Worm (Caenorhabditis elegans) whole organism, early embryonic: ENCODE measurements around the gene K02E10.5.

Experiments
- B0310.2 ChIP-seq: sonication (generic microtip); optimal IDR thresholded peaks from 2 replicates; lab custom pipeline; 2016; ENCODE audit warnings: mild to moderate bottlenecking, missing genetic modification characterization, missing compliant biosample characterization
- F13C5.2 ChIP-seq: sonication (generic microtip); optimal IDR thresholded peaks from 2 replicates; lab custom pipeline; 2017; ENCODE audit warnings: mild to moderate bottlenecking, missing genetic modification characterization, inconsistent platforms, missing compliant biosample characterization
- aly-1 ChIP-seq: sonication (generic microtip); optimal IDR thresholded peaks from 2 replicates; lab custom pipeline; 2016; ENCODE audit warnings: missing genetic modification characterization, missing compliant biosample characterization
- ama-1 ChIP-seq: fragments of 150-350 bp; optimal IDR thresholded peaks from 2 replicates; lab custom pipeline; 2014
- ceh-13 ChIP-seq: fragments of 200-800 bp; sonication (Bioruptor generic); optimal IDR thresholded peaks from 2 replicates; lab custom pipeline; 2018; ENCODE audit warnings: mild to moderate bottlenecking, missing genetic modification characterization, missing compliant biosample characterization
- ceh-36 ChIP-seq: sonication (generic microtip); optimal IDR thresholded peaks from 2 replicates; lab custom pipeline; 2016; ENCODE audit warnings: missing genetic modification characterization, inconsistent platforms, missing compliant biosample characterization
- ets-7 ChIP-seq: sonication (generic microtip); optimal IDR thresholded peaks from 2 replicates; lab custom pipeline; 2016; ENCODE audit warnings: missing genotype, missing genetic modification characterization, missing compliant biosample characterization
- flt-1 ChIP-seq: fragments of 200-800 bp; sonication (Bioruptor generic); IDR thresholded peaks from 2 replicates; pipeline ENCODE4 v1.3.6; 2022; ENCODE audit warnings: missing genetic modification characterization, missing compliant biosample characterization
- hmbx-1 ChIP-seq: sonication (generic microtip); optimal IDR thresholded peaks from 2 replicates; lab custom pipeline; 2016; ENCODE audit warnings: mild to moderate bottlenecking, missing genetic modification characterization, missing compliant biosample characterization
- hmg-4 ChIP-seq: fragments of 200-800 bp; sonication (Bioruptor generic); optimal IDR thresholded peaks from 2 replicates; lab custom pipeline; 2018; ENCODE audit warnings: mild to moderate bottlenecking, missing genetic modification characterization, missing compliant biosample characterization
- hnd-1 ChIP-seq: sonication (generic microtip); optimal IDR thresholded peaks from 2 replicates; lab custom pipeline; 2016; ENCODE audit warnings: missing genetic modification characterization, missing compliant biosample characterization
- pes-1 ChIP-seq: fragments of 200-800 bp; sonication (Bioruptor generic); IDR thresholded peaks from 2 replicates; pipeline ENCODE4 v1.3.6; 2022; ENCODE audit warnings: missing genetic modification reagents, missing genetic modification characterization, missing compliant biosample characterization
- scrt-1 ChIP-seq: fragments of 200-800 bp; sonication (Bioruptor generic); IDR thresholded peaks from 2 replicates; pipeline ENCODE4 v1.3.6; 2022; ENCODE audit warnings: missing genetic modification characterization, missing compliant biosample characterization
- sea-1 ChIP-seq: fragments of 200-800 bp; sonication (Bioruptor generic); conservative IDR thresholded peaks from 2 replicates; pipeline ENCODE4 v1.3.6; 2022; ENCODE audit warnings: missing genetic modification characterization, missing compliant biosample characterization
- tbx-11 ChIP-seq: fragments of 200-800 bp; sonication (Bioruptor generic); IDR thresholded peaks from 2 replicates; pipeline ENCODE4 v1.3.6; 2022; ENCODE audit warnings: missing genetic modification characterization, missing compliant biosample characterization
- tbx-37 ChIP-seq: fragments of 200-800 bp; sonication (Bioruptor generic); conservative IDR thresholded peaks from 2 replicates; pipeline ENCODE4 v1.3.6; 2022; ENCODE audit warnings: missing genetic modification reagents, missing genetic modification characterization, missing compliant biosample characterization
- tra-4 ChIP-seq: sonication (generic microtip); optimal IDR thresholded peaks from 2 replicates; lab custom pipeline; 2017; ENCODE audit warnings: missing genetic modification characterization, missing compliant biosample characterization

The K02E10.5 gene

DNA sequence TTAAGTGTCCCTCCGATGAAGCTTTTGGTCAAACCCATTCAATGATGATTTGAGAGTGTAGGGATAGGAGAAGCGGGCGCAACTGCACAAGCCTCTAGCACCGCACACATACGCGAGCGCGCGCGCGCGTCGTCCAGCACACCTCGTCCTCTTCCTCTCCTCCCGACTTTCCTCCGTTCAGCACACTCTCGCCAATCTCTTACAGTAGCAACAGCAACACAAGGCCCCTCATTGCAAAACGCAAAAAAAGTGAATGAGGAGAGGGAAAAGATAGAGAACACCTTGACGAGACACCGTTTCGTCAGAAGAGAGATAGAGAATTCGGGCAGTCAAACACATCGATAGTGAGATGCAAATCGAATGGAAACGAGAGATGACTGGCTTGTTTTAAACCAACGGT is 46.3 kb downstream of the K02E10.5 start:
- TF ChIP-seq aly-1 (tag; lab: Kevin White, UChicago) (peak; percentile 15), scrt-1 (GFP tag; lab: Robert Waterston, UW) (0 out of 2 replicates have a peak, but pooled peaks have one; percentile 26), hmg-4 (GFP tag; lab: Kevin White, UChicago) (peak; percentile 91), B0310.2 (tag; lab: Kevin White, UChicago) (peak; percentile 6), tbx-37 (GFP tag; lab: Robert Waterston, UW) (no peak), hnd-1 (tag; lab: Kevin White, UChicago) (no peak)

DNA sequence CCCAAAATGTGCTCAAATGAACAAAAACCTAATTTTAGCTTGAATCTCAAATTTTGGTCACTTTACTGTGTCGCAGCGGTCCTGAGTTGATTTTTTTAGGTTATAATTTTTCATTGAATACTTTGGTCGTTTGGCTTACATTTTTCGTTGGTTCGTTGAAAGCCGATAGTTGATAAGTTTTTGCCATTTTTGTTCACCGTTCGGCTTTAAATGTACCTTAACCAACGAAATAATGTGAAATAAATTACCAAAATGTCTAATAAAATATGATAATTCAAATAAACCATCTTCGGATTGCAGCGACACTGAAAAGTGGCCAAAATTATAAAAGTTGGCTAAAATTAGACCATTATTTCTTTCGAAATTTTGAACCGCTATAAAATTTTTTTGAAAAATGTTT is 48.4 kb downstream of the K02E10.5 start:
- no peak for TF ChIP-seq hmg-4 (GFP tag; lab: Kevin White, UChicago)
- no peak for TF ChIP-seq sea-1 (GFP tag; lab: Robert Waterston, UW)
- no peak for TF ChIP-seq hnd-1 (tag; lab: Kevin White, UChicago)
- no peak for TF ChIP-seq aly-1 (tag; lab: Kevin White, UChicago)
- TF ChIP-seq ceh-36 (tag; lab: Kevin White, UChicago): no peak
- no peak for TF ChIP-seq pes-1 (GFP tag; lab: Robert Waterston, UW)
- no peak for TF ChIP-seq hmbx-1 (tag; lab: Kevin White, UChicago)
- no peak for TF ChIP-seq B0310.2 (tag; lab: Kevin White, UChicago)
- TF ChIP-seq tbx-37 (GFP tag; lab: Robert Waterston, UW): no peak
- TF ChIP-seq ama-1 (lab: Kevin White, UChicago): no peak
- TF ChIP-seq ets-7 (tag; lab: Kevin White, UChicago): no peak
- TF ChIP-seq tra-4 (tag; lab: Kevin White, UChicago): no peak
- no peak for TF ChIP-seq scrt-1 (GFP tag; lab: Robert Waterston, UW)

DNA sequence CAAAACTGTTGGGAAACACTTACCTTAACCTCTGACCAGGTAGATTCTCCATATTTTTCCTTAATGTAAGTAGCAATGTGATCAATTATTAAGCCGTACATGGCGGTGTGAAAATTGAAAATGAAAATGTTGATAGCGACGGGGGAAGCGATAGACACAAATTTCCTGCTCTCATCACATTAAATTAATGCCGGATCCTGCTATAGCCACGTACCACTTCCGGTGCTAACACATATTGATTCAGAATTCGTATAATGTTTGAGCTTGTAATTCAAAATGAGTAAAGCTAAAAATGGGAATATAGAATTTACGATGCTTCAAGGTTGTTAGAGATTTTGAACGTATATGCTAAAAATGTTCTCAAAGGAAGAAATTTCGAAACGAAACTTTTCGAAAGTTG is 51.3 kb downstream of the K02E10.5 start, which contains the start of gene gcy-31:
gcy-31 (minus strand) TSS at position 101 of the 400 bp plus-strand sequence.
- TF ChIP-seq ceh-36 (tag; lab: Kevin White, UChicago) (no peak), sea-1 (GFP tag; lab: Robert Waterston, UW) (no peak), pes-1 (GFP tag; lab: Robert Waterston, UW) (no peak), B0310.2 (tag; lab: Kevin White, UChicago) (no peak), tbx-37 (GFP tag; lab: Robert Waterston, UW) (no peak), tra-4 (tag; lab: Kevin White, UChicago) (no peak), hnd-1 (tag; lab: Kevin White, UChicago) (no peak), ets-7 (tag; lab: Kevin White, UChicago) (no peak), ceh-13 (GFP tag; lab: Kevin White, UChicago) (no peak), flt-1 (no peak), F13C5.2 (no peak), ama-1 (lab: Kevin White, UChicago) (no peak), tbx-11 (GFP tag; lab: Robert Waterston, UW) (no peak), hmbx-1 (tag; lab: Kevin White, UChicago) (no peak)
